Fruit fly (Drosophila melanogaster) whole organism, embryonic: ENCODE results near the gene Fit2.
A peak's percentile ranks its signal among the peaks of the same experiment; 100 is the strongest.

ENCODE experiments used
- B-H2 ChIP-seq: fragments of 200-800 bp; sonication (Bioruptor generic); optimal IDR thresholded peaks from 2 replicates; lab custom pipeline; 2018; ENCODE audit warnings: missing biosample characterization, mild to moderate bottlenecking, missing genetic modification characterization
- C15 ChIP-seq: fragments of 200-800 bp; sonication (Bioruptor generic); IDR thresholded peaks from 3 replicates; pipeline ENCODE4 v1.3.6; 2022; ENCODE audit warnings: missing biosample characterization, missing genetic modification characterization
- CG10431 ChIP-seq: fragments of 200-800 bp; sonication (Bioruptor generic); optimal IDR thresholded peaks from 3 replicates; lab custom pipeline; 2018; ENCODE audit warnings: missing biosample characterization, mild to moderate bottlenecking, missing genetic modification characterization
- CG11247 ChIP-seq: fragments of 200-800 bp; sonication (Bioruptor generic); IDR thresholded peaks from 2 replicates; pipeline ENCODE4 v1.3.6; 2022; ENCODE audit warnings: missing biosample characterization, missing genetic modification characterization
- CG11696 ChIP-seq: fragments of 200-800 bp; sonication (Bioruptor generic); IDR thresholded peaks from 2 replicates; pipeline ENCODE4 v1.3.6; 2022; ENCODE audit warnings: missing biosample characterization, missing genetic modification characterization
- CG12769 ChIP-seq: fragments of 200-800 bp; sonication (Bioruptor generic); optimal IDR thresholded peaks from 2 replicates; lab custom pipeline; 2019; ENCODE audit warnings: missing biosample characterization, mild to moderate bottlenecking, missing genetic modification characterization, moderate library complexity
- CG14441 ChIP-seq: fragments of 200-800 bp; sonication (Bioruptor generic); IDR thresholded peaks from 2 replicates; pipeline ENCODE4 v1.3.6; 2022; ENCODE audit warnings: missing biosample characterization, missing genetic modification characterization
- CG17186 ChIP-seq: fragments of 200-800 bp; sonication (Bioruptor generic); optimal IDR thresholded peaks from 3 replicates; lab custom pipeline; 2017; ENCODE audit warnings: missing biosample characterization, missing genetic modification reagents, missing genetic modification characterization
- CG32532 ChIP-seq: fragments of 200-800 bp; sonication (Bioruptor generic); IDR thresholded peaks from 2 replicates; pipeline ENCODE4 v1.3.6; 2022; ENCODE audit warnings: missing biosample characterization, missing genetic modification characterization
- CG34376 ChIP-seq: fragments of 200-800 bp; sonication (Bioruptor generic); optimal IDR thresholded peaks from 2 replicates; lab custom pipeline; 2018; ENCODE audit warnings: missing biosample characterization, mild to moderate bottlenecking, missing genetic modification characterization
- CG3995 ChIP-seq: fragments of 200-800 bp; sonication (Bioruptor generic); optimal IDR thresholded peaks from 3 replicates; lab custom pipeline; 2016; ENCODE audit warnings: missing biosample characterization, missing genetic modification characterization
- CG4617 ChIP-seq: fragments of 200-800 bp; sonication (Bioruptor generic); optimal IDR thresholded peaks from 3 replicates; lab custom pipeline; 2016; ENCODE audit warnings: missing biosample characterization, missing genetic modification characterization, borderline replicate concordance
- CG6175 ChIP-seq: fragments of 200-800 bp; sonication (Bioruptor generic); IDR thresholded peaks from 3 replicates; pipeline ENCODE4 v1.3.6; 2022; ENCODE audit warnings: missing biosample characterization, missing genetic modification characterization
- CG8290 ChIP-seq, 3 experiments: fragments of 200-800 bp; sonication (Bioruptor generic); optimal IDR thresholded peaks; 2 replicates each; lab custom pipeline; 2016 to 2019; ENCODE audit warnings: missing biosample characterization in 3 of 3, missing genetic modification characterization in 3 of 3, mild to moderate bottlenecking in 2 of 3, moderate library complexity in 1 of 3
- CG9727 ChIP-seq: fragments of 200-800 bp; sonication (Bioruptor generic); optimal IDR thresholded peaks from 3 replicates; lab custom pipeline; 2017; ENCODE audit warnings: missing biosample characterization, mild to moderate bottlenecking, missing genetic modification characterization
- CkIIα-i1 ChIP-seq: fragments of 200-800 bp; sonication (Bioruptor generic); IDR thresholded peaks from 2 replicates; pipeline ENCODE4 v1.3.6; 2022; ENCODE audit warnings: missing biosample characterization, missing genetic modification characterization
- Dll ChIP-seq: fragments of 200-800 bp; sonication (Bioruptor generic); IDR thresholded peaks from 4 replicates; pipeline ENCODE4 v1.3.6; 2022; ENCODE audit warnings: missing biosample characterization, missing genetic modification characterization; ENCODE audit not compliant: partially characterized antibody
- E2f1 ChIP-seq: fragments of 200-800 bp; sonication (Bioruptor generic); IDR thresholded peaks from 2 replicates; pipeline ENCODE4 v1.3.6; 2022; ENCODE audit warnings: missing biosample characterization, missing genetic modification characterization
- Fer1 ChIP-seq: fragments of 200-800 bp; sonication (Bioruptor generic); optimal IDR thresholded peaks from 2 replicates; lab custom pipeline; 2017; ENCODE audit warnings: missing biosample characterization, mild to moderate bottlenecking, missing genetic modification characterization
- Hmr ChIP-seq: fragments of 200-800 bp; sonication (Bioruptor generic); optimal IDR thresholded peaks from 3 replicates; lab custom pipeline; 2017; ENCODE audit warnings: mild to moderate bottlenecking, missing biosample characterization, missing genetic modification reagents, missing genetic modification characterization
- Lpt ChIP-seq: fragments of >200 bp; optimal IDR thresholded peaks from 2 replicates; lab custom pipeline; 2018; ENCODE audit warnings: missing biosample characterization, missing genetic modification characterization
- Med ChIP-seq: fragments of 200-800 bp; sonication (Bioruptor generic); peaks from one replicate; lab custom pipeline; 2016; ENCODE audit warnings: missing biosample characterization, missing genetic modification characterization, mild to moderate bottlenecking, inconsistent platforms, moderate library complexity
- Oaz ChIP-seq: fragments of 200-800 bp; sonication (Bioruptor generic); IDR thresholded peaks from 2 replicates; pipeline ENCODE4 v1.3.6; 2022; ENCODE audit warnings: missing biosample characterization, missing genetic modification characterization
- Pdp1 ChIP-seq, 2 experiments: fragments of 200-800 bp; sonication (Bioruptor generic); optimal IDR thresholded peaks; 3 replicates each; lab custom pipeline; 2016; ENCODE audit warnings: missing biosample characterization in 2 of 2, missing genetic modification characterization in 2 of 2, mild to moderate bottlenecking in 1 of 2, moderate library complexity in 1 of 2
- Ptx1 ChIP-seq: fragments of 200-800 bp; sonication (Bioruptor generic); IDR thresholded peaks from 2 replicates; pipeline ENCODE4 v1.3.6; 2022; ENCODE audit warnings: missing biosample characterization, missing genetic modification characterization
- Six4 ChIP-seq: fragments of 200-800 bp; sonication (Bioruptor generic); optimal IDR thresholded peaks from 2 replicates; lab custom pipeline; 2016; ENCODE audit warnings: missing biosample characterization, missing genetic modification characterization
- Sox102F ChIP-seq: fragments of 200-800 bp; sonication (Bioruptor generic); optimal IDR thresholded peaks from 2 replicates; lab custom pipeline; 2018; ENCODE audit warnings: missing biosample characterization, mild to moderate bottlenecking, missing genetic modification characterization, moderate library complexity
- Vsx1 ChIP-seq: fragments of 200-800 bp; sonication (Bioruptor generic); optimal IDR thresholded peaks from 2 replicates; lab custom pipeline; 2017; ENCODE audit warnings: missing biosample characterization, mild to moderate bottlenecking, missing genetic modification characterization, missing genetic modification reagents
- al ChIP-seq: fragments of 200-800 bp; sonication (Bioruptor generic); IDR thresholded peaks from 2 replicates; pipeline ENCODE4 v1.3.6; 2022; ENCODE audit warnings: missing biosample characterization, missing genetic modification characterization
- caup ChIP-seq: fragments of 200-800 bp; sonication (Bioruptor generic); optimal IDR thresholded peaks from 3 replicates; lab custom pipeline; 2017; ENCODE audit warnings: missing biosample characterization, mild to moderate bottlenecking, missing genetic modification characterization, moderate library complexity; ENCODE audit not compliant: severe bottlenecking
- chinmo ChIP-seq: fragments of 200-800 bp; sonication (Bioruptor generic); IDR thresholded peaks from 4 replicates; pipeline ENCODE4 v1.3.6; 2022; ENCODE audit warnings: missing biosample characterization, missing genetic modification characterization; ENCODE audit not compliant: partially characterized antibody
- chn ChIP-seq: fragments of 200-800 bp; sonication (Bioruptor generic); optimal IDR thresholded peaks from 2 replicates; lab custom pipeline; 2016; ENCODE audit warnings: missing biosample characterization, missing genetic modification characterization
- cwo ChIP-seq: fragments of 200-800 bp; sonication (Bioruptor generic); optimal IDR thresholded peaks from 3 replicates; lab custom pipeline; 2017; ENCODE audit warnings: missing biosample characterization, missing genetic modification characterization, mild to moderate bottlenecking, moderate library complexity, missing genetic modification reagents
- exex ChIP-seq: fragments of 200-800 bp; sonication (Bioruptor generic); optimal IDR thresholded peaks from 4 replicates; lab custom pipeline; 2018; ENCODE audit warnings: missing biosample characterization, mild to moderate bottlenecking, missing genetic modification characterization, moderate library complexity
- ham ChIP-seq: fragments of 200-800 bp; sonication (Bioruptor generic); IDR thresholded peaks from 2 replicates; pipeline ENCODE4 v1.3.6; 2022; ENCODE audit warnings: missing biosample characterization, missing genetic modification characterization
- jumu ChIP-seq: fragments of 200-800 bp; sonication (Bioruptor generic); optimal IDR thresholded peaks from 3 replicates; lab custom pipeline; 2016; ENCODE audit warnings: missing biosample characterization, missing genetic modification characterization
- lab ChIP-seq: fragments of 200-800 bp; sonication (Bioruptor generic); optimal IDR thresholded peaks from 3 replicates; lab custom pipeline; 2017; ENCODE audit warnings: missing biosample characterization, missing genetic modification characterization, mild to moderate bottlenecking, moderate library complexity, missing genetic modification reagents
- lmd ChIP-seq: fragments of 200-800 bp; sonication (Bioruptor generic); IDR thresholded peaks from 2 replicates; pipeline ENCODE4 v1.3.6; 2022; ENCODE audit warnings: missing biosample characterization, missing genetic modification characterization
- mirr ChIP-seq: fragments of 200-800 bp; sonication (Bioruptor generic); optimal IDR thresholded peaks from 3 replicates; lab custom pipeline; 2018; ENCODE audit warnings: missing biosample characterization, mild to moderate bottlenecking, missing genetic modification characterization
- sens ChIP-seq: fragments of 200-800 bp; sonication (Bioruptor generic); peaks from one replicate; lab custom pipeline; 2016; ENCODE audit warnings: missing biosample characterization, missing genetic modification characterization
- sens-2 ChIP-seq: fragments of 200-800 bp; sonication (Bioruptor generic); IDR thresholded peaks from 2 replicates; pipeline ENCODE4 v1.3.6; 2022; ENCODE audit warnings: missing biosample characterization, missing genetic modification characterization
- seq ChIP-seq: fragments of 200-800 bp; sonication (Bioruptor generic); IDR thresholded peaks from 2 replicates; pipeline ENCODE4 v1.3.6; 2022; ENCODE audit warnings: missing biosample characterization, missing genetic modification characterization
- sob ChIP-seq: fragments of 200-800 bp; sonication (Bioruptor generic); IDR thresholded peaks from 2 replicates; pipeline ENCODE4 v1.3.6; 2022; ENCODE audit warnings: missing biosample characterization, missing genetic modification characterization
- stwl ChIP-seq: fragments of 200-800 bp; sonication (Bioruptor generic); optimal IDR thresholded peaks from 3 replicates; lab custom pipeline; 2018; ENCODE audit warnings: missing biosample characterization, mild to moderate bottlenecking, missing genetic modification characterization, moderate library complexity
- sug ChIP-seq: fragments of 200-800 bp; optimal IDR thresholded peaks from 2 replicates; lab custom pipeline; 2019; ENCODE audit warnings: missing biosample characterization, mild to moderate bottlenecking, missing genetic modification characterization, moderate library complexity
- z ChIP-seq: fragments of 200-800 bp; sonication (Bioruptor generic); IDR thresholded peaks from 3 replicates; pipeline ENCODE4 v1.3.6; 2022; ENCODE audit warnings: missing biosample characterization, missing genetic modification characterization
- zen ChIP-seq: fragments of 200-800 bp; sonication (Bioruptor generic); optimal IDR thresholded peaks from 3 replicates; lab custom pipeline; 2018; ENCODE audit warnings: missing biosample characterization, mild to moderate bottlenecking, missing genetic modification characterization, moderate library complexity

The Fit2 gene

DNA sequence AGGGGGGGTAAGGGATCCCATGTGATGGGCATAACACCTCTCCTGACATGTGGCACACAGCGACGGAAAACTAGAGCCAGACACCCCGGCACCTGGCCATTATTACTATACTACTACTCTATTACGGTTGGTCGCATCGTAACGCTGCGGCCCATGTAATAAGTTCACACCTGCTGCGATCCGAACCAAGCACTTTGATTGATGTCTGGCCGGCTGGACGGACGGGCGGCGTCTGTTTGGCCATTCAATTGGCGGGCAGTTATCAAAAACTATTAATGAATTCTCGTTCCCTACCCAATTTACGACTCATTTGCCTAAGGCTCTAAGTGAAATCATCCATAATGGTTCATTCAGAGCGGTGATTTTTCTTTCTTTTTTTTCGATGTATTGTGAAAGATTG is 16.6 kb upstream of the Fit2 start:
- TF ChIP-seq CG11696 (no peak), CG9727 (GFP tag; lab: Kevin White, UChicago) (no peak), lab (GFP tag; lab: Kevin White, UChicago) (peak; percentile 62), z (GFP tag; lab: Robert Waterston, UW) (no peak), cwo (GFP tag; lab: Kevin White, UChicago) (peak; percentile 42), Sox102F (no peak), Lpt (GFP tag; lab: Kevin White, UChicago) (no peak), Pdp1 (GFP tag; optimal IDR thresholded peaks at IDR 0.05; lab: Kevin White, UChicago) (peak in 1 of 2 experiments; percentile 8), CkIIα-i1 (GFP tag; lab: Robert Waterston, UW) (no peak), Med (GFP tag; lab: Kevin White, UChicago) (peak; percentile 50), CG12769 (tag; lab: Kevin White, UChicago) (no peak), caup (GFP tag; lab: Kevin White, UChicago) (no peak), CG6175 (GFP tag; lab: Robert Waterston, UW) (0 out of 3 replicates have a peak, but pooled peaks have one; percentile 2), chn (no peak), sens-2 (GFP tag; lab: Robert Waterston, UW) (no peak), chinmo (GFP tag; lab: Robert Waterston, UW) (0 out of 4 replicates have a peak, but pooled peaks have one; percentile 29), CG17186 (GFP tag; lab: Kevin White, UChicago) (no peak), sens (GFP tag; lab: Kevin White, UChicago) (no peak), zen (tag; lab: Kevin White, UChicago) (no peak), CG4617 (GFP tag; lab: Kevin White, UChicago) (no peak)
- TF ChIP-seq, all 482 proteins: peak for 6

DNA sequence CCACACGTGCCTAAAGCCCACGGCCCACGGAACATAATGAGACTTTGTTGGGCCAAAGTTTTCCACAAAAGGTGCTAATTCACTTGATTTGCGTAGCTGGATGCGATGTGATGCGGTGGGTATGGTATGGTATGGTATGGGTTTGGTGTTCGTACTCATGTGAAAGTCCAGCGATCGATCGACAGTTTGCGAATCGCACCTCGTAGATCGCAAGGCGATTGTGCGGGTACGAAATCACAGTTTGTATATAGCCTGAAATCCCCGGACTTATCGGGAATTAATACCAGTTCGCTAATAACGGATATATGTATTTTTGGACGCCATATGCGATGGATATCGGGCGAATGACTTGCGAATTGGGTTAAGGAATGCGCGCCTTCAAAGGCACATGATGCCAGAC is 16.2 kb upstream of the Fit2 start:
- TF ChIP-seq jumu (GFP tag; lab: Kevin White, UChicago) (no peak), lmd (no peak), Fer1 (GFP tag; lab: Kevin White, UChicago) (no peak), Oaz (GFP tag; lab: Robert Waterston, UW) (no peak), CG3995 (GFP tag; lab: Kevin White, UChicago) (peak; percentile 6)

DNA sequence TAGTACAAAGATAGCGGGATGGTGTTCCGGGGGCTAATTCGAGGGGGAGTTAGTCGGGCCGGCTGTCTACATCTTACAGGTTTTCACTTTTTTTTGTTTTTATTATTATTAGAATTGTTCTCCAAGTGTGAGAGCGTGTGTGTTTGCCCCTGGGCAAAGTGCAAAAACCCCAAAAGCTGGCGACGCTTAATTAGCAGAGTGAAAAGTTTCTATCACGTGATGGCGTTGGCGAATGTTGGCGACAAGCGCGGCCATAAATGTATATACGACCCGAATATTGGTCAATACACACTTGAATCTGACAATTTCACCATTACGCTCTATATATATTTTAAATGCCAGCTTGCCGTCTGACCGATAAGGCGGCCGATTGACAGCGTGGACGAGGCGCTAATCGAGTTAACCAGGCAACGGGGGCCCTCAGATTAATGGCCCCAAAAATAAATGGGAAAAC is 15.2 kb upstream of the Fit2 start:
- peak; percentile 36 for TF ChIP-seq B-H2
- no peak for TF ChIP-seq Ptx1 (GFP tag; lab: Robert Waterston, UW)
- TF ChIP-seq cwo (GFP tag; lab: Kevin White, UChicago): peak; percentile 87
- TF ChIP-seq seq (GFP tag; lab: Robert Waterston, UW): 0 out of 2 replicates have a peak, but pooled peaks have one; percentile 14
- TF ChIP-seq mirr (GFP tag; lab: Kevin White, UChicago): peak; percentile 48
- TF ChIP-seq CG11696: peak; percentile 74
- peak; percentile 11; the same call in 1 of the 2 replicates for TF ChIP-seq al (GFP tag; lab: Robert Waterston, UW)
- TF ChIP-seq CG11247: 0 out of 2 replicates have a peak, but pooled peaks have one; percentile 31
- TF ChIP-seq sug: peak; percentile 78
- TF ChIP-seq stwl: no peak
- TF ChIP-seq sob (GFP tag; lab: Robert Waterston, UW): peak; percentile 12; the same call in 1 of the 2 replicates
- TF ChIP-seq E2f1: no peak
- TF ChIP-seq CG8290 (GFP tag; optimal IDR thresholded peaks at IDR 0.05; lab: Kevin White, UChicago): no peak
- TF ChIP-seq CG8290 (tag; optimal IDR thresholded peaks at IDR 0.05; lab: Kevin White, UChicago): peak in 1 of 2 experiments; percentile 59
- TF ChIP-seq Vsx1: peak; percentile 54
- peak; percentile 14 for TF ChIP-seq Hmr (GFP tag; lab: Kevin White, UChicago)
- TF ChIP-seq sens (GFP tag; lab: Kevin White, UChicago): peak; percentile 35
- 0 out of 4 replicates have a peak, but pooled peaks have one; percentile 21 for TF ChIP-seq Dll (GFP tag; lab: Robert Waterston, UW)
- TF ChIP-seq ham: no peak
- TF ChIP-seq CG14441: peak; percentile 40; the same call in 1 of the 2 replicates
- TF ChIP-seq C15 (GFP tag; lab: Robert Waterston, UW): 0 out of 3 replicates have a peak, but pooled peaks have one; percentile 24
- TF ChIP-seq CG32532: peak; percentile 55; the same call in 1 of the 2 replicates
- no peak for TF ChIP-seq CG10431
- no peak for TF ChIP-seq Six4 (GFP tag; lab: Kevin White, UChicago)
- no peak for TF ChIP-seq CG34376
- peak; percentile 84 for TF ChIP-seq exex
